Worm (Caenorhabditis elegans) whole organism, late embryonic: ENCODE measurements around the gene F10G7.10.
A peak's percentile ranks its signal among the peaks of the same experiment; 100 is the strongest.

ENCODE experiments used
- C38D4.7 ChIP-seq: fragments of 200-800 bp; sonication (Bioruptor generic); optimal IDR thresholded peaks from 2 replicates; lab custom pipeline; 2018; ENCODE audit warnings: mild to moderate bottlenecking, missing genetic modification characterization, moderate library complexity, missing compliant biosample characterization
- F13H6.1 ChIP-seq: sonication (generic microtip); optimal IDR thresholded peaks from 2 replicates; lab custom pipeline; 2016; ENCODE audit warnings: missing genetic modification characterization, missing compliant biosample characterization
- K09A11.1 ChIP-seq: sonication (generic microtip); optimal IDR thresholded peaks from 2 replicates; lab custom pipeline; 2017; ENCODE audit warnings: antibody characterized with exemption, mild to moderate bottlenecking, missing genetic modification characterization, missing compliant biosample characterization; ENCODE audit not compliant: insufficient read depth
- ahr-1 ChIP-seq: sonication (generic microtip); optimal IDR thresholded peaks from 2 replicates; lab custom pipeline; 2016; ENCODE audit warnings: missing genetic modification characterization, missing compliant biosample characterization
- ama-1 ChIP-seq: fragments of 150-350 bp; optimal IDR thresholded peaks from 2 replicates; lab custom pipeline; 2014
- ceh-19 ChIP-seq: fragments of 200-800 bp; sonication (Bioruptor generic); optimal IDR thresholded peaks from 2 replicates; lab custom pipeline; 2018; ENCODE audit warnings: mild to moderate bottlenecking, missing genetic modification characterization, missing compliant biosample characterization
- ceh-2 ChIP-seq: sonication (generic microtip); optimal IDR thresholded peaks from 2 replicates; lab custom pipeline; 2016; ENCODE audit warnings: missing genotype, missing genetic modification characterization, missing compliant biosample characterization
- ceh-34 ChIP-seq: sonication (generic microtip); optimal IDR thresholded peaks from 2 replicates; lab custom pipeline; 2016; ENCODE audit warnings: mild to moderate bottlenecking, missing genetic modification characterization, missing compliant biosample characterization
- ceh-45 ChIP-seq: fragments of 200-800 bp; sonication (Bioruptor generic); IDR thresholded peaks from 2 replicates; pipeline ENCODE4 v1.3.6; 2022; ENCODE audit warnings: missing genetic modification reagents, missing genetic modification characterization, missing compliant biosample characterization
- ceh-48 ChIP-seq: sonication (generic microtip); optimal IDR thresholded peaks from 2 replicates; lab custom pipeline; 2016; ENCODE audit warnings: missing genetic modification characterization, inconsistent platforms, missing compliant biosample characterization
- ceh-9 ChIP-seq: sonication (generic microtip); optimal IDR thresholded peaks from 2 replicates; lab custom pipeline; 2016; ENCODE audit warnings: mild to moderate bottlenecking, missing genetic modification characterization, inconsistent platforms, missing compliant biosample characterization
- che-1 ChIP-seq: sonication (generic microtip); optimal IDR thresholded peaks from 2 replicates; lab custom pipeline; 2016; ENCODE audit warnings: mild to moderate bottlenecking, missing genetic modification characterization, missing compliant biosample characterization
- elt-2 ChIP-seq: sonication (generic microtip); optimal IDR thresholded peaks from 2 replicates; lab custom pipeline; 2016; ENCODE audit warnings: missing genetic modification reagents, missing genetic modification characterization, missing compliant biosample characterization
- elt-4 ChIP-seq: sonication (generic microtip); optimal IDR thresholded peaks from 2 replicates; lab custom pipeline; 2016; ENCODE audit warnings: missing genetic modification characterization, missing compliant biosample characterization
- fkh-10 ChIP-seq: fragments of 150-350 bp; optimal IDR thresholded peaks from 2 replicates; lab custom pipeline; 2014; ENCODE audit warnings: missing biosample characterization, missing genetic modification reagents, missing genetic modification characterization
- fkh-6 ChIP-seq: sonication (generic microtip); optimal IDR thresholded peaks from 2 replicates; lab custom pipeline; 2016; ENCODE audit warnings: missing genetic modification characterization, missing compliant biosample characterization
- gmeb-2 ChIP-seq: sonication (generic microtip); optimal IDR thresholded peaks from 2 replicates; lab custom pipeline; 2016; ENCODE audit warnings: missing genetic modification characterization, inconsistent platforms, missing compliant biosample characterization
- hlh-13 ChIP-seq: fragments of 200-800 bp; sonication (Bioruptor generic); optimal IDR thresholded peaks from 2 replicates; lab custom pipeline; 2018; ENCODE audit warnings: mild to moderate bottlenecking, missing genetic modification characterization, missing compliant biosample characterization
- hlh-15 ChIP-seq: sonication (generic microtip); optimal IDR thresholded peaks from 2 replicates; lab custom pipeline; 2016; ENCODE audit warnings: missing genetic modification characterization, missing compliant biosample characterization
- hlh-30 ChIP-seq: sonication (generic microtip); optimal IDR thresholded peaks from 2 replicates; lab custom pipeline; 2017; ENCODE audit warnings: antibody characterized with exemption, missing genetic modification characterization, missing compliant biosample characterization; ENCODE audit not compliant: insufficient read depth
- hlh-6 ChIP-seq: sonication (generic microtip); optimal IDR thresholded peaks from 2 replicates; lab custom pipeline; 2016; ENCODE audit warnings: missing genotype, missing genetic modification characterization, missing compliant biosample characterization
- hlh-8 ChIP-seq: sonication (generic microtip); optimal IDR thresholded peaks from 2 replicates; lab custom pipeline; 2016; ENCODE audit warnings: missing genotype, missing genetic modification characterization, missing compliant biosample characterization
- lim-6 ChIP-seq: sonication (generic microtip); optimal IDR thresholded peaks from 2 replicates; lab custom pipeline; 2016; ENCODE audit warnings: missing genetic modification characterization, missing compliant biosample characterization
- madf-2 ChIP-seq: sonication (generic microtip); optimal IDR thresholded peaks from 2 replicates; lab custom pipeline; 2017; ENCODE audit warnings: missing genetic modification characterization, missing compliant biosample characterization
- nfya-1 ChIP-seq: sonication (generic microtip); optimal IDR thresholded peaks from 2 replicates; lab custom pipeline; 2017; ENCODE audit warnings: missing genetic modification characterization, mild to moderate bottlenecking, missing compliant biosample characterization, antibody characterized with exemption, moderate library complexity
- nhr-232 ChIP-seq: sonication (generic microtip); optimal IDR thresholded peaks from 2 replicates; lab custom pipeline; 2016; ENCODE audit warnings: missing genetic modification characterization, missing compliant biosample characterization
- npax-4 ChIP-seq: sonication (generic microtip); optimal IDR thresholded peaks from 2 replicates; lab custom pipeline; 2016; ENCODE audit warnings: missing genetic modification characterization, missing compliant biosample characterization
- pax-1 ChIP-seq: fragments of 150-350 bp; optimal IDR thresholded peaks from 2 replicates; lab custom pipeline; 2014; ENCODE audit warnings: missing biosample characterization, missing genetic modification characterization
- pha-2 ChIP-seq: sonication (generic microtip); optimal IDR thresholded peaks from 2 replicates; lab custom pipeline; 2017; ENCODE audit warnings: mild to moderate bottlenecking, missing genetic modification characterization, missing compliant biosample characterization
- pha-4 ChIP-seq: fragments of 150-350 bp; optimal IDR thresholded peaks from 2 replicates; lab custom pipeline; 2018; ENCODE audit warnings: missing biosample characterization, missing genetic modification reagents, missing genetic modification characterization
- pros-1 ChIP-seq: fragments of 150-350 bp; optimal IDR thresholded peaks from 2 replicates; lab custom pipeline; 2014; ENCODE audit warnings: missing biosample characterization, missing genetic modification reagents, missing genetic modification characterization
- ref-2 ChIP-seq: sonication (generic microtip); optimal IDR thresholded peaks from 2 replicates; lab custom pipeline; 2016; ENCODE audit warnings: missing genetic modification characterization, missing compliant biosample characterization
- sox-2 ChIP-seq: fragments of 200-800 bp; sonication (Bioruptor generic); IDR thresholded peaks from 2 replicates; pipeline ENCODE4 v1.3.6; 2022; ENCODE audit warnings: missing genetic modification reagents, missing genetic modification characterization, missing compliant biosample characterization
- sox-4 ChIP-seq: sonication (generic microtip); optimal IDR thresholded peaks from 2 replicates; lab custom pipeline; 2017; ENCODE audit warnings: mild to moderate bottlenecking, missing genetic modification characterization, inconsistent platforms, missing compliant biosample characterization
- tbx-2 ChIP-seq: sonication (generic microtip); optimal IDR thresholded peaks from 2 replicates; lab custom pipeline; 2016; ENCODE audit warnings: missing genetic modification characterization, missing compliant biosample characterization
- tbx-7 ChIP-seq: sonication (generic microtip); optimal IDR thresholded peaks from 2 replicates; lab custom pipeline; 2016; ENCODE audit warnings: missing genotype, missing genetic modification characterization, missing compliant biosample characterization
- unc-86 ChIP-seq: sonication (generic microtip); optimal IDR thresholded peaks from 2 replicates; lab custom pipeline; 2016; ENCODE audit warnings: missing genetic modification characterization, missing compliant biosample characterization
- zip-5 ChIP-seq: sonication (generic microtip); optimal IDR thresholded peaks from 2 replicates; lab custom pipeline; 2016; ENCODE audit warnings: missing genetic modification characterization, missing compliant biosample characterization
- ztf-16 ChIP-seq: sonication (generic microtip); optimal IDR thresholded peaks from 2 replicates; lab custom pipeline; 2017; ENCODE audit warnings: missing genetic modification characterization, missing compliant biosample characterization

Gene F10G7.10

DNA sequence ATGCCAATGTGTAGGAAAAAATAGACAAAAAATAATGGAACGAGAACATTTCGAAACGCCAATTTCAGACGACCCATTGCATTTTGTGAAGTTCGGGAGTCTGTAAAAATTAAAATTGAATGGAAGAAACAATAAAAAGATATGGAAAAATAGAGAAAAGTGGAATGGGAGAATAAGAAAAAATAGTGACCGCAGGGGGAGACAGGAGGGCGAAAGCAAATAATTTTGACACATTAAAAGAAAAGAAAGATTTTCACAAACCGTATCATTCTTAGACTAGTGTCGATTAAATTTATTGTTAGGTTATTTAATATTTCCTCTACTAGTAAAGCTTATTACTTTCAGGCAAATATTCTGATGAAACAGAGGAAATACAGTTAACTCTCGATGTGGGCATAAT lies 7.8 kb upstream of the F10G7.10 start, which contains the start of gene F41C3.11:
Gene F41C3.11, minus strand, starts transcription at position 101 of the 400 bp plus-strand sequence.
- TF ChIP-seq hlh-6 (tag; lab: Kevin White, UChicago) (no peak), ceh-48 (tag; lab: Kevin White, UChicago) (no peak), nfya-1 (tag; lab: Kevin White, UChicago) (no peak), zip-5 (tag; lab: Kevin White, UChicago) (no peak)

DNA sequence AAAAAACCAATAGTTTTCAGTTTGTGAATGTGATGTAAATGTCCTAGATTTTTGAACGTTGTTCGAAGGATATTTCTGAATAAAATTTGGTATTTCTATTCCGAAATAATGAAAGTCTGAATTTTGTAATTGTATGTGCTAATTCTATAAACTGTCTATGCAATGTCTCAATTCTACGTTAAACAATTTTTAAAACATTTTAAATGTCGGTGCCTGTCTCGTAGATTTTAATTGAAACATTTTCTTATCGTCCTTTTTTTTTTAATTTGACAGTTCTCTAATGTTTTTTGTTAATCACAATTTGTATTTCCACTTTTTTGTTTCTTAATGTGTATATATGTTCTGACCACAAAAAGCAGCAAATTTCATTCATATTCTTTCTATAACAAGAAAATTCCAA lies 3.7 kb upstream of the F10G7.10 start, which contains the start of gene F41C3.7:
Gene F41C3.7, plus strand, starts transcription at position 301 of the 400 bp plus-strand sequence.
- TF ChIP-seq pha-4 (tag; lab: Kevin White, UChicago) (no peak), K09A11.1 (tag; lab: Kevin White, UChicago) (no peak), ztf-16 (no peak), C38D4.7 (GFP tag; lab: Kevin White, UChicago) (no peak), che-1 (tag; lab: Kevin White, UChicago) (no peak), elt-4 (no peak), fkh-6 (tag; lab: Kevin White, UChicago) (no peak), sox-2 (GFP tag; lab: Robert Waterston, UW) (no peak), hlh-8 (tag; lab: Kevin White, UChicago) (no peak), F13H6.1 (tag; lab: Kevin White, UChicago) (no peak), nfya-1 (tag; lab: Kevin White, UChicago) (no peak), ceh-2 (tag; lab: Kevin White, UChicago) (no peak), ceh-34 (tag; lab: Kevin White, UChicago) (no peak), tbx-7 (tag; lab: Kevin White, UChicago) (no peak), ceh-48 (tag; lab: Kevin White, UChicago) (no peak), unc-86 (tag; lab: Kevin White, UChicago) (no peak), hlh-30 (tag; lab: Kevin White, UChicago) (no peak), elt-2 (tag; lab: Kevin White, UChicago) (no peak), pax-1 (tag; lab: Kevin White, UChicago) (no peak), pros-1 (tag; lab: Kevin White, UChicago) (no peak)

DNA sequence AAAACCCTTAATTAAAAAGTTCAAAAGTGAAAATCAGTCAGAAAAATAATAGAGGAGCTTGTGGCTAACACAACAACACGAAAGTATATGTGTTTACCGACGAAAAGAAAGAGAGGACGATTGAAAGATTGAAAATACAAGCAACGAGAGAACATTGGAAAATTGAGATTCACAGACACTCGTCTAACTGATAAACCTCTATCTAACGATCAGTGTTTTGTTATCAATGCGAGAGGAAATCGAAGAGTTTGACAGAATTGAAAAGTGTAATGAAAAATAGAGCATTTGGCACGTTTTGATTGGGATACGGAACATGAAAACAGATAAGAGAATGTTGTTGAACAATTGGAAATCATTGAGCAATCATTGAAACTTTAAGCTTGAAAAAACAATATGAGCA lies 2.6 kb upstream of the F10G7.10 start:
- TF ChIP-seq fkh-10 (no peak), ama-1 (lab: Kevin White, UChicago) (no peak), elt-2 (tag; lab: Kevin White, UChicago) (peak; percentile 93)

DNA sequence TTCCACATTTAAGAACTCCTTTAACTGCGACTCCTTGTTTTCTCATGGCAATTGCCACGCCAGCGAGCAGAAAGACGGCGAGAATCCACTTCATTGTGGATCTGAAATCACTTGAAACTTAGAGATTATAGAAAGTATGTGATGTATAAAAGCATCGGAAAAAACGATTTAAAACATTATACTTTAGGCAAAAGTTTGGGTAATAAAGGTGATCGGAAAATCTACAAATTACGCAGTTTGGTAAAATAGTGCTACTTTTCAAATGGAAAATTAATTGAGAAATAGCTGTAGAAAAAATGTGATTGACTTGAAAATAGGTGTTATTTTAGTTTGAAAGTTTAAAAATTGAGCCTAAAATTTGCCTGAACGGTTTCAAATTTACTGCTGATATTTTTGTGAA lies 1.7 kb upstream of the F10G7.10 start, which contains the start of gene ttr-41:
Gene ttr-41, minus strand, starts transcription at position 101 of the 400 bp plus-strand sequence.
- TF ChIP-seq ceh-19 (no peak), ceh-9 (tag; lab: Kevin White, UChicago) (no peak), sox-4 (no peak), ref-2 (tag; lab: Kevin White, UChicago) (no peak), hlh-6 (tag; lab: Kevin White, UChicago) (no peak), lim-6 (no peak), madf-2 (tag; lab: Kevin White, UChicago) (no peak), ceh-45 (GFP tag; lab: Robert Waterston, UW) (no peak), ahr-1 (tag; lab: Kevin White, UChicago) (no peak), ceh-48 (tag; lab: Kevin White, UChicago) (no peak), nfya-1 (tag; lab: Kevin White, UChicago) (no peak)
- TF ChIP-seq, all 69 proteins: peak for 0

DNA sequence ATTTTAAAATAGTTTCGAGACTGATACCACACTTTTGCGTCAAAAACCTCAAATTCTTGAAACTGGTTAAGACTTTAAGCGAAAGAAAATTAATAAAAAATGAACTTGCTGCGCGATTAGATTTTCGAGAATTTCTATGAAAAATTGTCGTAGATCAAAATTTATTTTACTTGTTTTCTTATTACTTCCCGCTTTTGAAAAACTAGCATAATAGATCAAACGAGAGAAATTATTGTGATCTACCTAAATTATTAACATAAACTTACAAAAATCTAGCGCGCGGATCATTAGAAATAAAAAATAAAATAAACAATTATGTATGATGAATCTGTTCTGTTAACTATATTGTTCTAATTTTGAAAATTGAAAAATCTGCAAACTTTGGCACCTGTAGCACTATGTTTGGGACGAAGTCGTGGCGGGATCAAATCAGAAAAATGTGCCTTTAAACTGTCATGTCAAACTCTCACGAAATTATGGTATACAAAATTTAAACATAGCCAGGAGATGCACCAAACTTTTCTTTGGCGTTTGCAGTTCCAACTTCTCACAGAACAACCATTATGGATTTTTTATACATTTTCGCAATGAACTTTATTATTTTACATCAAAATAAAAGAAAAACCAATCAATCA lies 803 bp upstream of the F10G7.10 start:
- no peak for TF ChIP-seq tbx-2
- TF ChIP-seq unc-86 (tag; lab: Kevin White, UChicago): no peak
- TF ChIP-seq gmeb-2 (tag; lab: Kevin White, UChicago): no peak
- TF ChIP-seq nhr-232 (tag; lab: Kevin White, UChicago): no peak
- no peak for TF ChIP-seq hlh-13 (GFP tag; lab: Kevin White, UChicago)
- no peak for TF ChIP-seq pha-2 (tag; lab: Kevin White, UChicago)
- no peak for TF ChIP-seq fkh-10
- TF ChIP-seq tbx-7 (tag; lab: Kevin White, UChicago): no peak
- no peak for TF ChIP-seq hlh-15 (tag; lab: Kevin White, UChicago)
- no peak for TF ChIP-seq npax-4
- no peak for TF ChIP-seq nfya-1 (tag; lab: Kevin White, UChicago)
- no peak for TF ChIP-seq elt-2 (tag; lab: Kevin White, UChicago)
- TF ChIP-seq sox-2 (GFP tag; lab: Robert Waterston, UW): no peak
- no peak for TF ChIP-seq ztf-16
- no peak for TF ChIP-seq pros-1 (tag; lab: Kevin White, UChicago)
